Fruit fly (Drosophila melanogaster): Measurements from ENCODE around the gene AlaRS.

DNA sequence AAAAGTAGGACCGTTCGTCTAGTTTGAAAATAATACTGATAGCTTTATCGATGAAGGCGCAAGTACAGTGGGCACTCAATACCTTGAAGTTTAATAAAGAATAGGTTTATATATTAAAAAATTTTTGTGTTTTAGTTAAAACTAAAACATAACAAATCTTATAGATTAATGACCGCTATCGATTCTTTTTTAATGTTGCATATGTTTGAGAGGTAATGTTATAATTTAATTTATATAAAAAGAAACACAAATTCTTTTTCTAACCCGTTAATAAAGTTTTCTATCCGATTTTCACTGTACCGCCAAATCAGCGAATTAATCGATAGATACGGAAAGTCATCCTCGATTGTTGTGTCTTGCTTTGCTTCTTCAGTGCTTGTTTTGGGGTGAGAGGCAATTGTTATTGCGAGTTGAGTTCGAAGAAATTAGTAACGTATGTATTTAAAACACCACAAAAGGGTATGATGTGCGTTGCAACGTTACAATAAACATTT, 2.6 kb upstream of the AlaRS start, which contains the start of the genes Dad1 and CG13384:
- peak; percentile 86 for TF ChIP-seq CG34367 (tag; optimal IDR thresholded peaks at IDR 0.05)
- TF ChIP-seq CG14655 (GFP tag; optimal IDR thresholded peaks at IDR 0.05) = peak; percentile 93
- peak; percentile 33 for TF ChIP-seq Pif1A (GFP tag; optimal IDR thresholded peaks at IDR 0.05)
- TF ChIP-seq CG32121 (GFP tag; IDR thresholded peaks at IDR 0.05) = peak; percentile 90
- TF ChIP-seq Snoo (tag; optimal IDR thresholded peaks at IDR 0.05) = peak; percentile 92
- TF ChIP-seq CG8159 (tag; optimal IDR thresholded peaks at IDR 0.05) = peak; percentile 96
- no peak for TF ChIP-seq CG13204 (GFP tag; optimal IDR thresholded peaks at IDR 0.05)
- peak; percentile 92 for TF ChIP-seq CG17806 (tag; optimal IDR thresholded peaks at IDR 0.05)
- peak; percentile 86 for TF ChIP-seq CG8301 (tag; optimal IDR thresholded peaks at IDR 0.05)
- peak; percentile 22 for TF ChIP-seq EcR (GFP tag; optimal IDR thresholded peaks at IDR 0.05)
- TF ChIP-seq Ets98B (GFP tag; IDR thresholded peaks at IDR 0.05) = peak; percentile 76
- peak; percentile 78 for TF ChIP-seq CG12605 (GFP tag; IDR thresholded peaks at IDR 0.05)

Measured in whole organism, pupa.